Worm (Caenorhabditis elegans): ENCODE data around the gene nhr-185.

- TF ChIP-seq ztf-29 (GFP tag; IDR thresholded peaks at IDR 0.05) (no peak), flt-1 (GFP tag; IDR thresholded peaks at IDR 0.05) (no peak), ztf-23 (GFP tag; IDR thresholded peaks at IDR 0.05) (no peak), med-1 (GFP tag; optimal IDR thresholded peaks at IDR 0.05; ENCODE audit: insufficient read depth) (no peak), tab-1 (GFP tag; IDR thresholded peaks at IDR 0.05) (no peak)
Observed at ce11 chrV:3857778-3858177, 10.6 kb upstream of the nhr-185 start, which contains the start of gene nhr-188.
